Worm (Caenorhabditis elegans): ENCODE data around the gene rbm-42.

ce11 chrIII:5144169-5144568 is 8.9 kb downstream of the rbm-42 start:
- no peak for TF ChIP-seq dao-5 (tag; optimal IDR thresholded peaks at IDR 0.05)
- TF ChIP-seq him-1 (tag; optimal IDR thresholded peaks at IDR 0.05) = no peak
- TF ChIP-seq W03F9.2 (tag; optimal IDR thresholded peaks at IDR 0.05) = no peak

Measured in whole organism, L4/young adult.